Fruit fly (Drosophila melanogaster) whole organism, adult: ENCODE data around the gene CG33235.

ENCODE experiments used
- CG11617 ChIP-seq: fragments of 200-800 bp; sonication (Bioruptor generic); optimal IDR thresholded peaks from 2 replicates; lab custom pipeline; 2017; ENCODE audit warnings: mild to moderate bottlenecking, missing biosample characterization, missing genetic modification reagents, missing genetic modification characterization
- CG12768 ChIP-seq: fragments of 200-800 bp; sonication (Bioruptor generic); optimal IDR thresholded peaks from 2 replicates; lab custom pipeline; 2017; ENCODE audit warnings: missing biosample characterization, missing genetic modification characterization, mild to moderate bottlenecking, moderate library complexity, missing genetic modification reagents
- CG14711 ChIP-seq: fragments of 200-800 bp; sonication (Bioruptor generic); optimal IDR thresholded peaks from 2 replicates; lab custom pipeline; 2018; ENCODE audit warnings: missing biosample characterization, mild to moderate bottlenecking, missing genetic modification characterization, moderate library complexity
- CG1620 ChIP-seq: fragments of 200-800 bp; sonication (Bioruptor generic); optimal IDR thresholded peaks from 2 replicates; lab custom pipeline; 2016; ENCODE audit warnings: missing biosample characterization, missing genetic modification characterization
- CG33017 ChIP-seq: fragments of 200-800 bp; sonication (Bioruptor generic); optimal IDR thresholded peaks from 2 replicates; lab custom pipeline; 2018; ENCODE audit warnings: missing biosample characterization, mild to moderate bottlenecking, missing genetic modification characterization, moderate library complexity
- CG5204 ChIP-seq: fragments of 200-800 bp; sonication (Bioruptor generic); optimal IDR thresholded peaks from 2 replicates; lab custom pipeline; 2016; ENCODE audit warnings: missing biosample characterization, missing genetic modification characterization
- CG7045 ChIP-seq: fragments of 200-800 bp; sonication (Bioruptor generic); optimal IDR thresholded peaks from 2 replicates; lab custom pipeline; 2017; ENCODE audit warnings: missing biosample characterization, mild to moderate bottlenecking, missing genetic modification characterization
- CG7101 ChIP-seq: fragments of 200-800 bp; sonication (Bioruptor generic); optimal IDR thresholded peaks from 2 replicates; lab custom pipeline; 2018; ENCODE audit warnings: missing biosample characterization, mild to moderate bottlenecking, missing genetic modification characterization, moderate library complexity
- Clk ChIP-seq: fragments of 200-800 bp; sonication (Bioruptor generic); optimal IDR thresholded peaks from 2 replicates; lab custom pipeline; 2017; ENCODE audit warnings: missing biosample characterization, missing genetic modification characterization
- Crg-1 ChIP-seq: fragments of 200-800 bp; sonication (Bioruptor generic); optimal IDR thresholded peaks from 2 replicates; lab custom pipeline; 2016; ENCODE audit warnings: missing biosample characterization, missing genetic modification characterization
- Hr96 ChIP-seq: fragments of 200-800 bp; sonication (Bioruptor generic); optimal IDR thresholded peaks from 2 replicates; lab custom pipeline; 2016; ENCODE audit warnings: missing biosample characterization, missing genetic modification characterization
- Mnt ChIP-seq: fragments of 200-800 bp; sonication (Bioruptor generic); optimal IDR thresholded peaks from 2 replicates; lab custom pipeline; 2016; ENCODE audit warnings: missing biosample characterization, mild to moderate bottlenecking, missing genetic modification characterization
- bab1 ChIP-seq: fragments of 200-800 bp; sonication (Bioruptor generic); optimal IDR thresholded peaks from 3 replicates; lab custom pipeline; 2019; ENCODE audit warnings: missing biosample characterization, mild to moderate bottlenecking, missing genetic modification characterization, moderate library complexity
- cic ChIP-seq: fragments of 200-800 bp; sonication (Bioruptor generic); optimal IDR thresholded peaks from 2 replicates; lab custom pipeline; 2017; ENCODE audit warnings: missing biosample characterization, mild to moderate bottlenecking, missing genetic modification characterization, moderate library complexity
- cnc ChIP-seq, 2 experiments: fragments of >200 bp; optimal IDR thresholded peaks; 2 replicates each; lab custom pipeline; 2017
- kay ChIP-seq: fragments of 200-800 bp; sonication (Bioruptor generic); peaks from one replicate; lab custom pipeline; 2016; ENCODE audit warnings: missing biosample characterization, missing genetic modification characterization, borderline replicate concordance
- ovo ChIP-seq: fragments of 200-800 bp; sonication (Bioruptor generic); optimal IDR thresholded peaks from 2 replicates; lab custom pipeline; 2016; ENCODE audit warnings: missing biosample characterization, missing genetic modification characterization
- pad ChIP-seq: fragments of 200-800 bp; sonication (Bioruptor generic); optimal IDR thresholded peaks from 3 replicates; lab custom pipeline; 2017; ENCODE audit warnings: missing biosample characterization, missing genetic modification characterization, mild to moderate bottlenecking, moderate library complexity, missing genetic modification reagents
- tj ChIP-seq: fragments of 200-800 bp; sonication (Bioruptor generic); optimal IDR thresholded peaks from 3 replicates; lab custom pipeline; 2017; ENCODE audit warnings: missing biosample characterization, mild to moderate bottlenecking, missing genetic modification characterization, moderate library complexity
- toe ChIP-seq: fragments of 200-800 bp; sonication (Bioruptor generic); optimal IDR thresholded peaks from 2 replicates; lab custom pipeline; 2016; ENCODE audit warnings: missing biosample characterization, missing genetic modification characterization

The CG33235 gene

DNA sequence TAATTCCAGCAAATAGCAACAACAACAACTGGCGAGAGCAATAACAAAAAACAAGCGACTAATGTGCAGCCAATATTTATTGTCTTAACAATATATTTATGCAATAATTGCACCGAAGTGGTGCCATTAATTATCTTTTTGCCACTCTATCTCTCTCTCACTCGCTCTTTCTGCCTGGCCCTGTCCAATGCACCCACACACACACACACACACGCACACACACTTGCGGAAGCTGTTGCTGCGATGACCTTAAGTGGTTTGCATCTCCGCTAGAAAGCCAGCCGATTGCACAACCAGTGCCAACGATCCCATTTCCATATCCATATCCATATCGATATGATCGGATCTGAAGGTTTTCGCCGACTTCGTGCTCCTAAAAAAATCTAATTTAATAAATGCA is 28.8 kb upstream of the CG33235 start:
- TF ChIP-seq CG12768 (GFP tag; lab: Kevin White, UChicago) (no peak), CG5204 (GFP tag; lab: Kevin White, UChicago) (no peak), pad (no peak), Mnt (GFP tag; lab: Kevin White, UChicago) (no peak), cic (GFP tag; lab: Kevin White, UChicago) (no peak), CG33017 (tag; lab: Kevin White, UChicago) (no peak), CG11617 (GFP tag; lab: Kevin White, UChicago) (no peak), tj (GFP tag; lab: Kevin White, UChicago) (no peak), bab1 (GFP tag; lab: Kevin White, UChicago) (no peak), CG1620 (GFP tag; lab: Kevin White, UChicago) (no peak), Hr96 (GFP tag; lab: Kevin White, UChicago) (no peak), kay (GFP tag; lab: Kevin White, UChicago) (no peak), toe (no peak), cnc (optimal IDR thresholded peaks at IDR 0.05; lab: Kevin White, UChicago) (no peak), CG7101 (tag; lab: Kevin White, UChicago) (no peak), CG14711 (no peak), ovo (GFP tag; lab: Kevin White, UChicago) (no peak), Crg-1 (GFP tag; lab: Kevin White, UChicago) (no peak), Clk (GFP tag; lab: Kevin White, UChicago) (no peak), CG7045 (no peak)

dm6 chrX:11518435-11518834 is 27.1 kb upstream of the CG33235 start:
- TF ChIP-seq cnc (optimal IDR thresholded peaks at IDR 0.05; lab: Kevin White, UChicago) (no peak), CG7101 (tag; lab: Kevin White, UChicago) (peak; percentile 76), tj (GFP tag; lab: Kevin White, UChicago) (peak; percentile 66), kay (GFP tag; lab: Kevin White, UChicago) (no peak), CG12768 (GFP tag; lab: Kevin White, UChicago) (peak; percentile 45), Hr96 (GFP tag; lab: Kevin White, UChicago) (no peak), CG1620 (GFP tag; lab: Kevin White, UChicago) (peak; percentile 8), cic (GFP tag; lab: Kevin White, UChicago) (no peak), bab1 (GFP tag; lab: Kevin White, UChicago) (peak; percentile 43), Crg-1 (GFP tag; lab: Kevin White, UChicago) (no peak), pad (peak; percentile 18), ovo (GFP tag; lab: Kevin White, UChicago) (peak; percentile 4), CG7045 (peak; percentile 58), Mnt (GFP tag; lab: Kevin White, UChicago) (peak; percentile 18), CG14711 (peak; percentile 65), Clk (GFP tag; lab: Kevin White, UChicago) (peak; percentile 4)

DNA sequence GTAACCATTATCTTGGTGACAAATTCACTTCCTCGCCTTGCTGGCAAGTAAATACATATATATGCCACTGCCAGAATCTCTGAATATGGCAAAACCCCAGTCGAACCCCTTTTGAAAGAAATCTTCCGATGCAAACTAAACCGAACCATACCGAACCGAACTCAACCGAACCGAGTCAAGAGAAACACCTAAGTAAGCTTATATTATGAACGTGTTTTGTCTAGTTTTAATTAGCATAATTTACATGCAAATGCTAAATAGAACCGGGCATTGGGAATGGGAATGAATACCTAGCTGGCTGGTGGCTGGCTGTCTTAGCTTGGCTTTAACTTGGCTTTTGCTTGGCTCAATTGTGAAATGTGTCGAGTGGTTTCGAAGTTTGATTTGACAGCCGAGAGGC is 25.9 kb upstream of the CG33235 start:
- TF ChIP-seq cic (GFP tag; lab: Kevin White, UChicago) (no peak), Mnt (GFP tag; lab: Kevin White, UChicago) (no peak), CG7101 (tag; lab: Kevin White, UChicago) (no peak), CG5204 (GFP tag; lab: Kevin White, UChicago) (no peak), Crg-1 (GFP tag; lab: Kevin White, UChicago) (no peak), kay (GFP tag; lab: Kevin White, UChicago) (no peak), ovo (GFP tag; lab: Kevin White, UChicago) (no peak), CG33017 (tag; lab: Kevin White, UChicago) (no peak), bab1 (GFP tag; lab: Kevin White, UChicago) (no peak), Clk (GFP tag; lab: Kevin White, UChicago) (no peak), Hr96 (GFP tag; lab: Kevin White, UChicago) (no peak), CG14711 (no peak), tj (GFP tag; lab: Kevin White, UChicago) (no peak), cnc (optimal IDR thresholded peaks at IDR 0.05; lab: Kevin White, UChicago) (no peak), CG1620 (GFP tag; lab: Kevin White, UChicago) (no peak), CG7045 (no peak), CG11617 (GFP tag; lab: Kevin White, UChicago) (no peak)

DNA sequence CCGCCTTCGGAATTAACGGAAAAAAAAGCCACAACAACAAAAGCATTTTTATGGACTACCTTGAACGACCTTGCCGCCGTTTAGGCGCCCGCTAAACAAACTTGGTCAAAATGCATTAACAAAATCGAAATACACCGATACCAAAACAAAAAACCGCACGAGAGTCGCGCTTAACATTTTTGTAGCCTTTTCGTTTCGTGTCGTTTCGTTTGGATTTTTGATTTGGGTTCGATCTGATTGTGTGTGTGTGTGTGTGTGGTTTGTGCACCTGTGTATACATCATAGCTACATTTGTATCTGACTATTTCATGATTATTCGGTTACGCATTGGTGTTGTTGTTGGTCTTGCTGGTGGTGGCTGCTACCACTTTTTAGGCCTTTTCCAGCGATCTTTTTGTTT is 24.2 kb upstream of the CG33235 start:
- TF ChIP-seq pad: no peak
- no peak for TF ChIP-seq CG12768 (GFP tag; lab: Kevin White, UChicago)
- no peak for TF ChIP-seq Crg-1 (GFP tag; lab: Kevin White, UChicago)
- TF ChIP-seq CG33017 (tag; lab: Kevin White, UChicago): no peak
- no peak for TF ChIP-seq tj (GFP tag; lab: Kevin White, UChicago)
- no peak for TF ChIP-seq toe
- no peak for TF ChIP-seq ovo (GFP tag; lab: Kevin White, UChicago)
- TF ChIP-seq CG11617 (GFP tag; lab: Kevin White, UChicago): no peak
- TF ChIP-seq cnc (optimal IDR thresholded peaks at IDR 0.05; lab: Kevin White, UChicago): no peak
- TF ChIP-seq Mnt (GFP tag; lab: Kevin White, UChicago): no peak
- TF ChIP-seq CG14711: no peak
- TF ChIP-seq Clk (GFP tag; lab: Kevin White, UChicago): no peak
- TF ChIP-seq CG1620 (GFP tag; lab: Kevin White, UChicago): no peak
- no peak for TF ChIP-seq CG5204 (GFP tag; lab: Kevin White, UChicago)
- TF ChIP-seq cic (GFP tag; lab: Kevin White, UChicago): no peak
- no peak for TF ChIP-seq CG7101 (tag; lab: Kevin White, UChicago)

DNA sequence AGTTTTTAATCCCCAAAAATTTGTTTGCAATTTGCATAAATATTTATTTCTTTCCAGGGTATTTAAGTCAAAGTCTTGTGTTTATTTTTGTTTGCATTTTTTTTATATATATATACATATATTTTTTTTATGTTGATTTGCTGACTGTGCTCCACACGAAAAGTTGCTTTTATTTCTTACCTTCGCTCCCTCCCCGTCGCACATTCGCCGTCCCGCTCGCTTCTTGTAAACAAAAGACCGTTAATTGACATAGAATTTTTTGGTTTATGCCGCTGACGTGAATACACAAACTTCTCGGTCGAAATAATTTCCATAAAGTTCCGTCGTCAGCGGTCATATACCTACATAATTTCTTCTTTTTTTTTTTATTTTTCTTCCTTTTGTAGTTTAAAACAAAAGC is 21.5 kb upstream of the CG33235 start:
- no peak for TF ChIP-seq CG1620 (GFP tag; lab: Kevin White, UChicago)
- TF ChIP-seq CG12768 (GFP tag; lab: Kevin White, UChicago): no peak
- TF ChIP-seq tj (GFP tag; lab: Kevin White, UChicago): peak; percentile 90

- TF ChIP-seq CG11617 (GFP tag; lab: Kevin White, UChicago): no peak
- no peak for TF ChIP-seq ovo (GFP tag; lab: Kevin White, UChicago)
- TF ChIP-seq CG7101 (tag; lab: Kevin White, UChicago): no peak
- TF ChIP-seq CG12768 (GFP tag; lab: Kevin White, UChicago): no peak
- TF ChIP-seq cnc (optimal IDR thresholded peaks at IDR 0.05; lab: Kevin White, UChicago): no peak
- TF ChIP-seq tj (GFP tag; lab: Kevin White, UChicago): no peak
- no peak for TF ChIP-seq toe
- TF ChIP-seq cic (GFP tag; lab: Kevin White, UChicago): no peak
- no peak for TF ChIP-seq CG5204 (GFP tag; lab: Kevin White, UChicago)
- TF ChIP-seq CG1620 (GFP tag; lab: Kevin White, UChicago): no peak
- no peak for TF ChIP-seq pad
- TF ChIP-seq CG7045: no peak
- no peak for TF ChIP-seq Mnt (GFP tag; lab: Kevin White, UChicago)
- TF ChIP-seq Crg-1 (GFP tag; lab: Kevin White, UChicago): no peak
- no peak for TF ChIP-seq CG14711
- TF ChIP-seq CG33017 (tag; lab: Kevin White, UChicago): no peak
Measured at dm6 chrX:11511955-11512354, 20.6 kb upstream of the CG33235 start.
